Fruit fly (Drosophila melanogaster) whole organism, embryonic: ENCODE results near the gene CG2247.

ENCODE experiments used
- Awh ChIP-seq: fragments of 200-800 bp; sonication (Bioruptor generic); IDR thresholded peaks from 2 replicates; pipeline ENCODE4, ENCODE4 v1.3.6; 2022; ENCODE audit warnings: missing biosample characterization, missing genetic modification characterization
- B-H2 ChIP-seq: fragments of 200-800 bp; sonication (Bioruptor generic); optimal IDR thresholded peaks from 2 replicates; lab custom pipeline; 2018; ENCODE audit warnings: missing biosample characterization, mild to moderate bottlenecking, missing genetic modification characterization
- BEAF-32 ChIP-seq: fragments of 200-800 bp; sonication (Bioruptor generic); optimal IDR thresholded peaks from 3 replicates; lab custom pipeline; 2017; ENCODE audit warnings: missing biosample characterization, missing genetic modification characterization, mild to moderate bottlenecking, moderate library complexity, missing genetic modification reagents
- CG10543 ChIP-seq: fragments of 200-800 bp; sonication (Bioruptor generic); optimal IDR thresholded peaks from 3 replicates; lab custom pipeline; 2017; ENCODE audit warnings: missing biosample characterization, mild to moderate bottlenecking, missing genetic modification characterization, moderate library complexity
- CG15269 ChIP-seq: fragments of 200-800 bp; sonication (Bioruptor generic); optimal IDR thresholded peaks from 2 replicates; lab custom pipeline; 2018; ENCODE audit warnings: missing biosample characterization, mild to moderate bottlenecking, missing genetic modification characterization, moderate library complexity
- CG16813 ChIP-seq: fragments of 200-800 bp; sonication (Bioruptor generic); IDR thresholded peaks from 3 replicates; pipeline ENCODE4 v1.3.6; 2022; ENCODE audit warnings: missing biosample characterization, missing genetic modification characterization; ENCODE audit not compliant: partially characterized antibody
- CG33213 ChIP-seq: fragments of 200-800 bp; sonication (Bioruptor generic); optimal IDR thresholded peaks from 3 replicates; lab custom pipeline; 2016; ENCODE audit warnings: missing biosample characterization, missing genetic modification characterization
- CG34422 ChIP-seq: fragments of 200-800 bp; sonication (Bioruptor generic); IDR thresholded peaks from 3 replicates; pipeline ENCODE4 v1.3.6; 2022; ENCODE audit warnings: missing biosample characterization, missing genetic modification characterization
- CG3838 ChIP-seq: fragments of 200-800 bp; sonication (Bioruptor generic); optimal IDR thresholded peaks from 3 replicates; lab custom pipeline; 2016; ENCODE audit warnings: missing biosample characterization, missing genetic modification characterization
- CG42726 ChIP-seq: fragments of 200-800 bp; sonication (Bioruptor generic); IDR thresholded peaks from 2 replicates; pipeline ENCODE4 v1.3.6; 2022; ENCODE audit warnings: missing biosample characterization, missing genetic modification characterization; ENCODE audit not compliant: partially characterized antibody
- CG8089 ChIP-seq: fragments of 200-800 bp; sonication (Bioruptor generic); optimal IDR thresholded peaks from 3 replicates; lab custom pipeline; 2016; ENCODE audit warnings: missing biosample characterization, missing genetic modification characterization
- CG8281 ChIP-seq: fragments of 200-800 bp; sonication (Bioruptor generic); optimal IDR thresholded peaks from 2 replicates; lab custom pipeline; 2018; ENCODE audit warnings: missing biosample characterization, mild to moderate bottlenecking, missing genetic modification characterization, moderate library complexity
- CG8290 ChIP-seq, 3 experiments: fragments of 200-800 bp; sonication (Bioruptor generic); optimal IDR thresholded peaks; 2 replicates each; lab custom pipeline; 2016 to 2019; ENCODE audit warnings: missing biosample characterization in 3 of 3, missing genetic modification characterization in 3 of 3, mild to moderate bottlenecking in 2 of 3, moderate library complexity in 1 of 3
- CG8924 ChIP-seq: fragments of 200-800 bp; optimal IDR thresholded peaks from 3 replicates; lab custom pipeline; 2019; ENCODE audit warnings: missing biosample characterization, mild to moderate bottlenecking, missing genetic modification characterization, moderate library complexity
- CG9215 ChIP-seq: fragments of 200-800 bp; sonication (Bioruptor generic); IDR thresholded peaks from 2 replicates; pipeline ENCODE4 v1.3.6; 2022; ENCODE audit warnings: missing biosample characterization, missing genetic modification characterization
- CG9932 ChIP-seq: fragments of 200-800 bp; sonication (Bioruptor generic); IDR thresholded peaks from 2 replicates; pipeline ENCODE4 v1.3.6; 2022; ENCODE audit warnings: missing biosample characterization, missing genetic modification characterization
- Dbx ChIP-seq: fragments of 200-800 bp; sonication (Bioruptor generic); IDR thresholded peaks from 3 replicates; pipeline ENCODE4 v1.3.6; 2022; ENCODE audit warnings: missing biosample characterization, missing genetic modification characterization
- Deaf1 ChIP-seq: fragments of 200-800 bp; optimal IDR thresholded peaks from 3 replicates; lab custom pipeline; 2019; ENCODE audit warnings: missing biosample characterization, mild to moderate bottlenecking, missing genetic modification characterization, moderate library complexity
- Dek ChIP-seq: fragments of 200-800 bp; sonication (Bioruptor generic); optimal IDR thresholded peaks from 3 replicates; lab custom pipeline; 2019; ENCODE audit warnings: missing biosample characterization, mild to moderate bottlenecking, missing genetic modification characterization, moderate library complexity
- Dll ChIP-seq: fragments of 200-800 bp; sonication (Bioruptor generic); IDR thresholded peaks from 4 replicates; pipeline ENCODE4 v1.3.6; 2022; ENCODE audit warnings: missing biosample characterization, missing genetic modification characterization; ENCODE audit not compliant: partially characterized antibody
- Dref ChIP-seq: fragments of 200-800 bp; sonication (Bioruptor generic); IDR thresholded peaks from 2 replicates; pipeline ENCODE4 v1.3.6; 2022; ENCODE audit warnings: missing biosample characterization, missing genetic modification characterization
- Hmr ChIP-seq: fragments of 200-800 bp; sonication (Bioruptor generic); optimal IDR thresholded peaks from 3 replicates; lab custom pipeline; 2017; ENCODE audit warnings: mild to moderate bottlenecking, missing biosample characterization, missing genetic modification reagents, missing genetic modification characterization
- Max ChIP-seq: fragments of 200-800 bp; sonication (Bioruptor generic); optimal IDR thresholded peaks from 2 replicates; lab custom pipeline; 2016; ENCODE audit warnings: missing biosample characterization, mild to moderate bottlenecking, missing genetic modification characterization
- Med ChIP-seq: fragments of 200-800 bp; sonication (Bioruptor generic); peaks from one replicate; lab custom pipeline; 2016; ENCODE audit warnings: missing biosample characterization, missing genetic modification characterization, mild to moderate bottlenecking, inconsistent platforms, moderate library complexity
- Rfx ChIP-seq: fragments of 200-800 bp; sonication (Bioruptor generic); IDR thresholded peaks from 2 replicates; pipeline ENCODE4 v1.3.6; 2022; ENCODE audit warnings: missing biosample characterization, missing genetic modification characterization
- Sin3A ChIP-seq: fragments of >200 bp; optimal IDR thresholded peaks from 2 replicates; lab custom pipeline; 2018
- YL-1 ChIP-seq: fragments of 200-800 bp; sonication (Bioruptor generic); optimal IDR thresholded peaks from 3 replicates; lab custom pipeline; 2017; ENCODE audit warnings: missing biosample characterization, mild to moderate bottlenecking, missing genetic modification characterization
- abd-A ChIP-seq: fragments of 200-800 bp; sonication (Bioruptor generic); optimal IDR thresholded peaks from 3 replicates; lab custom pipeline; 2019; ENCODE audit warnings: missing biosample characterization, mild to moderate bottlenecking, missing genetic modification characterization, moderate library complexity
- ato ChIP-seq: fragments of 200-800 bp; sonication (Bioruptor generic); IDR thresholded peaks from 2 replicates; pipeline ENCODE4 v1.3.6; 2022; ENCODE audit warnings: missing biosample characterization, missing genetic modification characterization; ENCODE audit not compliant: partially characterized antibody
- cas ChIP-seq: fragments of 200-800 bp; sonication (Bioruptor generic); IDR thresholded peaks from 2 replicates; pipeline ENCODE4 v1.3.6; 2022; ENCODE audit warnings: missing biosample characterization, missing genetic modification characterization
- fd96Cb ChIP-seq: fragments of 200-800 bp; sonication (Bioruptor generic); optimal IDR thresholded peaks from 2 replicates; lab custom pipeline; 2018; ENCODE audit warnings: missing biosample characterization, mild to moderate bottlenecking, missing genetic modification characterization, moderate library complexity
- grau ChIP-seq: fragments of 200-800 bp; optimal IDR thresholded peaks from 3 replicates; lab custom pipeline; 2019; ENCODE audit warnings: missing biosample characterization, mild to moderate bottlenecking, missing genetic modification characterization, moderate library complexity
- gsb-n ChIP-seq: fragments of 200-800 bp; sonication (Bioruptor generic); optimal IDR thresholded peaks from 3 replicates; lab custom pipeline; 2018; ENCODE audit warnings: missing biosample characterization, mild to moderate bottlenecking, missing genetic modification characterization
- insv ChIP-seq, 2 experiments: fragments of 200-800 bp; sonication (Bioruptor generic); optimal IDR thresholded peaks; 3 replicates each; lab custom pipeline; 2016 to 2018; ENCODE audit warnings: missing biosample characterization in 2 of 2, missing genetic modification characterization in 2 of 2
- ken ChIP-seq: fragments of 200-800 bp; sonication (Bioruptor generic); IDR thresholded peaks from 3 replicates; pipeline ENCODE4 v1.3.6; 2022; ENCODE audit warnings: missing biosample characterization, missing genetic modification characterization
- lab ChIP-seq: fragments of 200-800 bp; sonication (Bioruptor generic); optimal IDR thresholded peaks from 3 replicates; lab custom pipeline; 2017; ENCODE audit warnings: missing biosample characterization, missing genetic modification characterization, mild to moderate bottlenecking, moderate library complexity, missing genetic modification reagents
- lbe ChIP-seq: fragments of 200-800 bp; sonication (Bioruptor generic); optimal IDR thresholded peaks from 2 replicates; lab custom pipeline; 2016; ENCODE audit warnings: missing biosample characterization, mild to moderate bottlenecking, missing genetic modification characterization
- nau ChIP-seq: fragments of 200-800 bp; sonication (Bioruptor generic); optimal IDR thresholded peaks from 3 replicates; lab custom pipeline; 2017; ENCODE audit warnings: missing biosample characterization, mild to moderate bottlenecking, missing genetic modification characterization, missing genetic modification reagents
- oc ChIP-seq: fragments of 200-800 bp; sonication (Bioruptor generic); optimal IDR thresholded peaks from 2 replicates; lab custom pipeline; 2018; ENCODE audit warnings: missing biosample characterization, mild to moderate bottlenecking, missing genetic modification characterization, moderate library complexity
- pb ChIP-seq: fragments of 200-800 bp; sonication (Bioruptor generic); optimal IDR thresholded peaks from 3 replicates; lab custom pipeline; 2016; ENCODE audit warnings: missing biosample characterization, missing genetic modification characterization
- row ChIP-seq: fragments of 200-800 bp; sonication (Bioruptor generic); IDR thresholded peaks from 3 replicates; pipeline ENCODE4 v1.3.6; 2022; ENCODE audit warnings: missing biosample characterization, missing genetic modification characterization
- sens ChIP-seq: fragments of 200-800 bp; sonication (Bioruptor generic); peaks from one replicate; lab custom pipeline; 2016; ENCODE audit warnings: missing biosample characterization, missing genetic modification characterization
- shn ChIP-seq: fragments of 200-800 bp; sonication (Bioruptor generic); optimal IDR thresholded peaks from 3 replicates; lab custom pipeline; 2016; ENCODE audit warnings: missing biosample characterization, missing genetic modification characterization
- slbo ChIP-seq: fragments of 200-800 bp; sonication (Bioruptor generic); IDR thresholded peaks from 2 replicates; pipeline ENCODE4 v1.3.6; 2022; ENCODE audit warnings: missing biosample characterization, missing genetic modification characterization
- sna ChIP-seq: fragments of 200-800 bp; sonication (Bioruptor generic); IDR thresholded peaks from 2 replicates; pipeline ENCODE4 v1.3.6; 2022; ENCODE audit warnings: missing biosample characterization, missing genetic modification characterization; ENCODE audit not compliant: partially characterized antibody
- stwl ChIP-seq: fragments of 200-800 bp; sonication (Bioruptor generic); optimal IDR thresholded peaks from 3 replicates; lab custom pipeline; 2018; ENCODE audit warnings: missing biosample characterization, mild to moderate bottlenecking, missing genetic modification characterization, moderate library complexity
- tna ChIP-seq: fragments of 200-800 bp; sonication (Bioruptor generic); IDR thresholded peaks from 2 replicates; pipeline ENCODE4 v1.3.6; 2022; ENCODE audit warnings: missing biosample characterization, missing genetic modification characterization; ENCODE audit not compliant: partially characterized antibody

The CG2247 gene

DNA sequence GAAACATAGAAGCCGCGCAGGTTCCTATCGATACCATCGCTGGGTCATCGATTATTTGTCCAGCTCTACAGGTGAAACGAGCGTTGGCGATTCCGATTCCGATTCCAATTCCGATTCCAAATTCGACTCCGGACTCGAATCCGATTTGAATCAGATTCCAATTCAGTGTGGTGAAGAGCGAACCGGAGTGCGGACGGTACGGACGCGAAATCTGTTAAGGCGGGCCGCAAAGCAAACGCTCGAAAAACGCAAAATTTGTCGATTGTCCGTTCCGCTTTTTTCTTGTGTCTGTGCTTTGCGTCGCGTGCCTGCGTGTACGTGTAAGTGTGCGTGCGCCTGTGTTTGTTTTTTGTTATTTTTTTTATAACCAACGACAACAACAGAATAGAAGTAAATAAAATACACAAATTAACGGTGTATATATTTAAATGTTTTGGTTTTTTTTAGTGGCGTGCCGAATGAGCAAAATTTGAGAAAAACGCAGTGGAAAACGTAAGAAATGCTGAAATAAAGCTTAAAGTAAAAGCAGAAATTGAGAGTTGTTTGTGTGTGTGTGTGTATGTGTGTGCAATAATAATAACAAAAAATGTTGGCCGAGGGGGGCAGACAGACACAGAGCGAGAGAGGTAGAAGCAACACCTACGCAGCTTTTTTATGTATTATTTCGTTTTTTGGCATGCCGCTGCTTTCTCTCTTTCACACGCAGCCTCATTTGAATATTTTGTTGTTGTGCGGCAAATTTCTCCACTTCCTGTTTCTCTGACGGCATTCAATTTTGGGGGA lies 10.6 kb upstream of the CG2247 start, which contains the start of gene Ptp10D (continued):
- peak; percentile 94 for TF ChIP-seq CG42726
- TF ChIP-seq Dref (GFP tag; lab: Robert Waterston, UW) = peak; percentile 94
- TF ChIP-seq ken (GFP tag; lab: Robert Waterston, UW) = peak; percentile 33; the same call in 1 of the 3 replicates
- TF ChIP-seq Deaf1 = peak; percentile 22
- TF ChIP-seq CG16813 (GFP tag; lab: Robert Waterston, UW) = peak; percentile 88
- TF ChIP-seq Hmr = peak; percentile 47
- TF ChIP-seq CG15269 = peak; percentile 10
- TF ChIP-seq CG8089 (GFP tag; lab: Kevin White, UChicago) = no peak
- peak; percentile 24; the same call in 1 of the 2 replicates for TF ChIP-seq Rfx (GFP tag; lab: Robert Waterston, UW)
- TF ChIP-seq YL-1 (GFP tag; lab: Kevin White, UChicago) = peak; percentile 7
- no peak for TF ChIP-seq oc (tag; lab: Kevin White, UChicago)
- TF ChIP-seq B-H2 (GFP tag; lab: Kevin White, UChicago) = peak; percentile 45
- peak; percentile 19 for TF ChIP-seq Dek
- TF ChIP-seq sna (GFP tag; lab: Robert Waterston, UW) = peak; percentile 67
- peak; percentile 44; the same call in 1 of the 3 replicates for TF ChIP-seq Dbx (GFP tag; lab: Robert Waterston, UW)
- peak; percentile 7 for TF ChIP-seq nau (GFP tag; lab: Kevin White, UChicago)
- peak; percentile 85 for TF ChIP-seq ato
- peak; percentile 83; the same call in 3 of the 4 replicates for TF ChIP-seq Dll (GFP tag; lab: Robert Waterston, UW)
- peak; percentile 55 to 95 for TF ChIP-seq insv (GFP tag; optimal IDR thresholded peaks at IDR 0.05; lab: Kevin White, UChicago)
- TF ChIP-seq CG8281 = no peak
- peak; percentile 36; the same call in 2 of the 3 replicates for TF ChIP-seq row
- peak; percentile 80 for TF ChIP-seq CG10543 (GFP tag; lab: Kevin White, UChicago)
- TF ChIP-seq CG34422 = peak; percentile 38; the same call in 1 of the 3 replicates
- peak; percentile 91 for TF ChIP-seq Med
- TF ChIP-seq tna (GFP tag; lab: Robert Waterston, UW) = peak; percentile 85
- TF ChIP-seq CG33213 (GFP tag; lab: Kevin White, UChicago) = no peak
- TF ChIP-seq slbo (GFP tag; lab: Robert Waterston, UW) = 0 out of 2 replicates have a peak, but pooled peaks have one; percentile 30
- TF ChIP-seq stwl (tag; lab: Kevin White, UChicago) = peak; percentile 49
- TF ChIP-seq lab (GFP tag; lab: Kevin White, UChicago) = peak; percentile 70
- no peak for TF ChIP-seq pb (GFP tag; lab: Kevin White, UChicago)
- peak; percentile 33 for TF ChIP-seq Max
- TF ChIP-seq CG8290 (GFP tag; optimal IDR thresholded peaks at IDR 0.05; lab: Kevin White, UChicago) = no peak
- TF ChIP-seq CG8290 (tag; optimal IDR thresholded peaks at IDR 0.05; lab: Kevin White, UChicago) = peak in 1 of 2 experiments; percentile 84
- TF ChIP-seq BEAF-32 (GFP tag; lab: Kevin White, UChicago) = peak; percentile 89
- TF ChIP-seq grau (tag; lab: Kevin White, UChicago) = peak; percentile 8
- TF ChIP-seq abd-A (tag; lab: Kevin White, UChicago) = peak; percentile 78
- TF ChIP-seq CG3838 (GFP tag; lab: Kevin White, UChicago) = peak; percentile 17
- no peak for TF ChIP-seq cas (GFP tag; lab: Robert Waterston, UW)
- peak; percentile 55 for TF ChIP-seq Sin3A
- peak; percentile 84 for TF ChIP-seq sens
- TF ChIP-seq Awh (GFP tag; lab: Robert Waterston, UW) = 0 out of 2 replicates have a peak, but pooled peaks have one; percentile 22
- TF ChIP-seq lbe (GFP tag; lab: Kevin White, UChicago) = peak; percentile 57
- TF ChIP-seq CG9932 (GFP tag; lab: Robert Waterston, UW) = peak; percentile 39; the same call in 1 of the 2 replicates
- TF ChIP-seq fd96Cb = no peak
- no peak for TF ChIP-seq CG9215 (GFP tag; lab: Robert Waterston, UW)
- peak; percentile 57 for TF ChIP-seq CG8924 (tag; lab: Kevin White, UChicago)
- no peak for TF ChIP-seq shn
- peak; percentile 33 for TF ChIP-seq gsb-n (tag; lab: Kevin White, UChicago)
